Worm (Caenorhabditis elegans) whole organism, midembryonic: ENCODE measurements around the gene nas-15.

Experiments
- T22C8.4 ChIP-seq: fragments of 200-800 bp; sonication (Bioruptor generic); IDR thresholded peaks from 2 replicates; pipeline ENCODE4 v1.3.6; 2022; ENCODE audit warnings: missing genetic modification characterization, missing compliant biosample characterization
- cog-1 ChIP-seq: sonication (generic microtip); optimal IDR thresholded peaks from 2 replicates; lab custom pipeline; 2016; ENCODE audit warnings: missing genetic modification characterization, missing compliant biosample characterization
- flt-1 ChIP-seq: fragments of 200-800 bp; sonication (Bioruptor generic); IDR thresholded peaks from 2 replicates; pipeline ENCODE4 v1.3.6; 2022; ENCODE audit warnings: missing genetic modification characterization, missing compliant biosample characterization

- TF ChIP-seq flt-1 (GFP tag; lab: Robert Waterston, UW) (no peak), cog-1 (tag; lab: Kevin White, UChicago) (peak; percentile 85), T22C8.4 (GFP tag; lab: Robert Waterston, UW) (peak; percentile 100)
These were observed 49.8 kb upstream of the nas-15 start for ce11 chrX:727737-728136.
